Worm (Caenorhabditis elegans): ENCODE results near the gene sre-55.
A peak's percentile ranks its signal among the peaks of the same experiment; 100 is the strongest.

Gene sre-55

DNA sequence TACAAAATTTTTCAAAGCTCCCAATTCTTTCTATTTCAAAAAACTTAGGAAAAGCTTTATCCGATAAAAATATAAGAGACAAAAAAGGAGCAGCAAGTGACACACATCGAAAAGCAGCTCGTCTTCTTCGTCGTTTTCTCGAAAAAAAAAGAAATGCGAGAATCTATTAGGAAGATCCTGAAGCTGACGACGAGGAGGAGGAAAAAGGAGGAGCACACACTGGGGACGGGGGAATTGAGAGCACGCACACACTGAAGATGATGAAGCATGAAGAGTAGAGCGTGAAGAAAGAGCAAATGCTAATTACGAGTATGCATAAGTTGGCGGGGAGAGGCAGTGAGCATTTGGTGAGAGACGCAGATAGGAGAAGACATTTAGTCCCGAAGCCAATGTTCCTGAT, 44.8 kb downstream of the sre-55 start (continued):
- no peak for TF ChIP-seq rbr-2 (tag; optimal IDR thresholded peaks at IDR 0.05)
- TF ChIP-seq mxl-3 (GFP tag; optimal IDR thresholded peaks at IDR 0.05): no peak
- TF ChIP-seq lin-13 (GFP tag; optimal IDR thresholded peaks at IDR 0.05): no peak
- TF ChIP-seq ceh-28 (tag; optimal IDR thresholded peaks at IDR 0.05): no peak
- no peak for TF ChIP-seq dpl-1 (GFP tag; optimal IDR thresholded peaks at IDR 0.05)
- TF ChIP-seq snpc-1.2 (GFP tag; IDR thresholded peaks at IDR 0.05): no peak
- no peak for TF ChIP-seq nhr-111 (GFP tag; optimal IDR thresholded peaks at IDR 0.05)
- no peak for TF ChIP-seq mdt-29 (GFP tag; IDR thresholded peaks at IDR 0.05)
- no peak for TF ChIP-seq F44E2.7 (GFP tag; IDR thresholded peaks at IDR 0.05)
- TF ChIP-seq nhr-6 (tag; optimal IDR thresholded peaks at IDR 0.05): no peak
- TF ChIP-seq lin-15B (tag; optimal IDR thresholded peaks at IDR 0.05): no peak
- TF ChIP-seq unc-62 (GFP tag; optimal IDR thresholded peaks at IDR 0.05 in 1 of 2): peak in 1 of 2 experiments; percentile 98
- TF ChIP-seq unc-62 (tag; optimal IDR thresholded peaks at IDR 0.05): no peak
- no peak for TF ChIP-seq dve-1 (tag; optimal IDR thresholded peaks at IDR 0.05; ENCODE audit: insufficient read depth)
- TF ChIP-seq tra-1 (GFP tag; IDR thresholded peaks at IDR 0.05): no peak
- TF ChIP-seq snpc-4 (tag; optimal IDR thresholded peaks at IDR 0.05): no peak
- peak; percentile 92 for TF ChIP-seq aha-1 (tag)
- peak in 1 of 2 experiments; percentile 16 for TF ChIP-seq lsy-2 (tag; optimal IDR thresholded peaks at IDR 0.05)
- TF ChIP-seq daf-12 (tag; optimal IDR thresholded peaks at IDR 0.05): no peak
- no peak for TF ChIP-seq F10B5.3 (tag; optimal IDR thresholded peaks at IDR 0.05)
- peak; percentile 28; the same call in 1 of the 2 replicates for TF ChIP-seq vab-7 (GFP tag; IDR thresholded peaks at IDR 0.05)
- TF ChIP-seq lin-39 (tag; optimal IDR thresholded peaks at IDR 0.05): no peak
- 0 out of 2 replicates have a peak, but pooled peaks have one; percentile 14 for TF ChIP-seq hmg-1.1 (GFP tag; IDR thresholded peaks at IDR 0.05)
- TF ChIP-seq mdl-1 (tag; optimal IDR thresholded peaks at IDR 0.05): no peak
- no peak for TF ChIP-seq T20F7.1 (GFP tag; optimal IDR thresholded peaks at IDR 0.05)
- TF ChIP-seq ceh-82 (tag; optimal IDR thresholded peaks at IDR 0.05): no peak
- TF ChIP-seq ces-1 (GFP tag; optimal IDR thresholded peaks at IDR 0.05): no peak
- TF ChIP-seq unc-39 (tag; optimal IDR thresholded peaks at IDR 0.05): no peak
- no peak for TF ChIP-seq mep-1 (tag; optimal IDR thresholded peaks at IDR 0.05)
- no peak for TF ChIP-seq ztf-11 (tag; optimal IDR thresholded peaks at IDR 0.05)

DNA sequence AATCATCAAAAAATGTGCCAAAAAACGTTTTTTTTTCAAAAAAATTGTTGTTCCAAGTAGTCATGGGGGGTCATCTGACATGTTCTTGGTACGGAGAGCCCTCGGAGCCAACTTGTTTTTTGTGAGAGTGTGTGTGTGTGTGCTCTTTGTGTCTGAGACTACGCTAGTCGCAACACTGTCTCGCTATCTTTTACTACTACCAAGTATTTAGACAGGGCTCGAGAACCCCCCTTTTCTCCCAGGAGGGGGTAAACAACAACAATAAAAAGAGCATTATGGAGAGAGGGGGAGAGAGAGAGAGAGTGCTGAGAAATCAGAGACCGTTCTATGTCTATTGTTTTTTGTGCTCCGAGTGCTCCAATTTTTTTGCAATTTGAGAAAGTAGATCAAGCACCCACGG, 49.7 kb downstream of the sre-55 start:
- TF ChIP-seq nhr-11 (tag; optimal IDR thresholded peaks at IDR 0.05): peak; percentile 18
- peak in 1 of 2 experiments; percentile 8 for TF ChIP-seq lsy-2 (tag; optimal IDR thresholded peaks at IDR 0.05)
- TF ChIP-seq dpl-1 (GFP tag; optimal IDR thresholded peaks at IDR 0.05): no peak
- peak; percentile 35 for TF ChIP-seq nhr-6 (tag; optimal IDR thresholded peaks at IDR 0.05)
- peak in 1 of 2 experiments; percentile 23 for TF ChIP-seq mdl-1 (tag; optimal IDR thresholded peaks at IDR 0.05)
- TF ChIP-seq mep-1 (tag; optimal IDR thresholded peaks at IDR 0.05): peak; percentile 35
- TF ChIP-seq sdz-12 (GFP tag; optimal IDR thresholded peaks at IDR 0.05): no peak
- no peak for TF ChIP-seq T20F7.1 (GFP tag; optimal IDR thresholded peaks at IDR 0.05)
- peak in 1 of 2 experiments; percentile 65 for TF ChIP-seq daf-16 (GFP tag; optimal IDR thresholded peaks at IDR 0.05)
- TF ChIP-seq daf-16 (tag; optimal IDR thresholded peaks at IDR 0.05): peak; percentile 66
- TF ChIP-seq dmd-8 (GFP tag; IDR thresholded peaks at IDR 0.05): no peak
- TF ChIP-seq hlh-30 (tag; optimal IDR thresholded peaks at IDR 0.05; ENCODE audit: insufficient read depth): peak; percentile 53
- TF ChIP-seq mes-2 (tag; optimal IDR thresholded peaks at IDR 0.05; ENCODE audit: poor library complexity, severe bottlenecking): peak; percentile 33
- TF ChIP-seq rbr-2 (tag; optimal IDR thresholded peaks at IDR 0.05): peak; percentile 42

ce11 chrII:12379430-12379829, 50.3 kb downstream of the sre-55 start, which contains the start of gene marc-5:
TSS of gene marc-5 (minus strand) at chrII:12379530.
- no peak for TF ChIP-seq jun-1 (tag; optimal IDR thresholded peaks at IDR 0.05)
- TF ChIP-seq nhr-102 (tag; optimal IDR thresholded peaks at IDR 0.05): no peak
- TF ChIP-seq rbr-2 (tag; optimal IDR thresholded peaks at IDR 0.05): no peak
- TF ChIP-seq nhr-48 (tag; optimal IDR thresholded peaks at IDR 0.05): no peak
- no peak for TF ChIP-seq ztf-11 (tag; optimal IDR thresholded peaks at IDR 0.05)
- TF ChIP-seq Y5F2A.4 (GFP tag; optimal IDR thresholded peaks at IDR 0.05): no peak
- TF ChIP-seq D1046.2 (GFP tag; IDR thresholded peaks at IDR 0.05): no peak
- TF ChIP-seq php-3 (GFP tag; IDR thresholded peaks at IDR 0.05): no peak
- TF ChIP-seq lin-1 (GFP tag; IDR thresholded peaks at IDR 0.05): no peak
- no peak for TF ChIP-seq fos-1 (tag; optimal IDR thresholded peaks at IDR 0.05)
- TF ChIP-seq ZK337.2 (GFP tag; IDR thresholded peaks at IDR 0.05): no peak
- no peak for TF ChIP-seq egl-43 (GFP tag; IDR thresholded peaks at IDR 0.05)
- TF ChIP-seq lir-3 (tag; optimal IDR thresholded peaks at IDR 0.05): no peak
- TF ChIP-seq dve-1 (tag; optimal IDR thresholded peaks at IDR 0.05; ENCODE audit: insufficient read depth): no peak
- TF ChIP-seq spr-1 (tag; optimal IDR thresholded peaks at IDR 0.05): no peak
- no peak for TF ChIP-seq mdt-29 (GFP tag; IDR thresholded peaks at IDR 0.05)
- no peak for TF ChIP-seq ama-1 (optimal IDR thresholded peaks at IDR 0.05)
- TF ChIP-seq tra-1 (GFP tag; IDR thresholded peaks at IDR 0.05): no peak
- no peak for TF ChIP-seq F10B5.3 (tag; optimal IDR thresholded peaks at IDR 0.05)

Measured in whole organism, L4 larva.